Worm (Caenorhabditis elegans): Measurements from ENCODE around the gene Y53G8AR.5.

Gene Y53G8AR.5

DNA sequence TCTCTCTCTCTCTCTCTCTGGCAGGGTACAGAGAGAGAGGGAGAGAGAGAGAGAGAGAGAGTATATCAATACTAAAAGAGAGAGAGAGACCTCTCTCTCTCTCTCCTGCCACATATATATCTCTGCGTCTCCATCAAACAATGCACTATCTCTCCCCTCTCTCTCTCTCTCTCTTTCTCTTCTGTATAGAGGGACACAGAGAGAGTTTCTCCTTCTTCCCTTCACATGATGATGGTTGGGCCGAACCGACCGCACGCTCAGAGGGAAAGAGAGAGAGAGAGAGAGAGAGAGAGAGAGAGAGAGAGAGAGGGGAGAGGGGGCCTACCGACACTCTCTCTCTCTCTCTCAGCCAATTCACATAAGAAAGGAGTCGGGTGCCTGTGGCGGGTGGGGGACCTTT is 25.6 kb upstream of the Y53G8AR.5 start:
- TF ChIP-seq ztf-11 (tag; optimal IDR thresholded peaks at IDR 0.05) (no peak), skn-1 (tag; optimal IDR thresholded peaks at IDR 0.05) (no peak), nhr-43 (tag; optimal IDR thresholded peaks at IDR 0.05; ENCODE audit: poor library complexity, severe bottlenecking) (no peak), egl-5 (tag; optimal IDR thresholded peaks at IDR 0.05) (no peak), eor-1 (tag; optimal IDR thresholded peaks at IDR 0.05) (no peak), ceh-16 (tag; optimal IDR thresholded peaks at IDR 0.05) (no peak), lin-39 (tag; optimal IDR thresholded peaks at IDR 0.05) (no peak), nhr-25 (tag; optimal IDR thresholded peaks at IDR 0.05) (no peak), ceh-9 (tag; optimal IDR thresholded peaks at IDR 0.05) (no peak), zag-1 (tag; optimal IDR thresholded peaks at IDR 0.05) (no peak), hmg-11 (tag; optimal IDR thresholded peaks at IDR 0.05) (peak; percentile 47), sea-2 (GFP tag; optimal IDR thresholded peaks at IDR 0.05) (no peak), ceh-82 (tag; optimal IDR thresholded peaks at IDR 0.05) (no peak), daf-12 (tag; optimal IDR thresholded peaks at IDR 0.05) (no peak), aly-2 (tag; optimal IDR thresholded peaks at IDR 0.05) (no peak), nhr-11 (tag; optimal IDR thresholded peaks at IDR 0.05) (no peak), ceh-28 (tag; optimal IDR thresholded peaks at IDR 0.05) (peak; percentile 53), nhr-237 (tag; optimal IDR thresholded peaks at IDR 0.05) (no peak), pqm-1 (tag; optimal IDR thresholded peaks at IDR 0.05) (peak; percentile 27), R02D3.7 (tag; optimal IDR thresholded peaks at IDR 0.05) (peak; percentile 31), elt-2 (tag; optimal IDR thresholded peaks at IDR 0.05) (peak; percentile 71), lsy-12 (tag; optimal IDR thresholded peaks at IDR 0.05) (no peak), jun-1 (tag; optimal IDR thresholded peaks at IDR 0.05) (no peak), egl-27 (tag; optimal IDR thresholded peaks at IDR 0.05) (no peak), nhr-67 (tag; optimal IDR thresholded peaks at IDR 0.05) (no peak), nhr-12 (tag; optimal IDR thresholded peaks at IDR 0.05) (no peak), unc-39 (tag; optimal IDR thresholded peaks at IDR 0.05) (no peak), pha-4 (tag; optimal IDR thresholded peaks at IDR 0.05) (peak; percentile 66), tbx-2 (tag; optimal IDR thresholded peaks at IDR 0.05) (peak; percentile 54), elt-1 (tag; optimal IDR thresholded peaks at IDR 0.05) (no peak), mdl-1 (tag; optimal IDR thresholded peaks at IDR 0.05) (no peak), nhr-23 (tag; optimal IDR thresholded peaks at IDR 0.05) (peak; percentile 61), lin-15B (tag; optimal IDR thresholded peaks at IDR 0.05) (no peak), fos-1 (tag; optimal IDR thresholded peaks at IDR 0.05) (no peak), nfya-1 (tag; optimal IDR thresholded peaks at IDR 0.05; ENCODE audit: insufficient read depth) (peak; percentile 65), nhr-77 (tag; optimal IDR thresholded peaks at IDR 0.05) (no peak), nhr-28 (tag; optimal IDR thresholded peaks at IDR 0.05) (no peak), ZK546.5 (tag; optimal IDR thresholded peaks at IDR 0.05) (no peak), snpc-4 (tag; optimal IDR thresholded peaks at IDR 0.05) (peak; percentile 26), nhr-76 (tag; optimal IDR thresholded peaks at IDR 0.05) (no peak)

DNA sequence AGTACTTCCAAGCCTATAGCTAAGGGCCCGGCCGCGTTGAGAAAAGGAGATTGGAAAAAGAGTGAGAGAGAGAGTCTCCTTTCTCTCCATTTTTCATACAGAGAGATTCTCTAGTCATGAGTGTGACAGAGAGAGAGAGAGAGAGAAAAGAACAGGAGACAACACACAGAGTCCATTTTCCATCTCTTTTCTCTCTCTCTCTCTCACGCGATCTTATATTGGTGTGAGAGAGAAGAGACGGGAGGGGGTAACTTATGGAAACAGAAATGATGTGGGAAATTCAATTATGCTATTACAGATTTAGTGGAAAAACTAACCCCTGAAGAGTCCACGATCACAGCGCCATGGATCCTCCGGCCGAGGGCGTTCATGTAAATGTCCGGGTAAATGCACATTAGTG is 24.1 kb upstream of the Y53G8AR.5 start:
- peak; percentile 24 for TF ChIP-seq pha-4 (tag; optimal IDR thresholded peaks at IDR 0.05)
- peak; percentile 50 for TF ChIP-seq nfya-1 (tag; optimal IDR thresholded peaks at IDR 0.05; ENCODE audit: insufficient read depth)
- peak; percentile 12 for TF ChIP-seq lin-39 (tag; optimal IDR thresholded peaks at IDR 0.05)
- TF ChIP-seq fos-1 (tag; optimal IDR thresholded peaks at IDR 0.05) = no peak
- TF ChIP-seq nhr-23 (tag; optimal IDR thresholded peaks at IDR 0.05) = peak; percentile 20

DNA sequence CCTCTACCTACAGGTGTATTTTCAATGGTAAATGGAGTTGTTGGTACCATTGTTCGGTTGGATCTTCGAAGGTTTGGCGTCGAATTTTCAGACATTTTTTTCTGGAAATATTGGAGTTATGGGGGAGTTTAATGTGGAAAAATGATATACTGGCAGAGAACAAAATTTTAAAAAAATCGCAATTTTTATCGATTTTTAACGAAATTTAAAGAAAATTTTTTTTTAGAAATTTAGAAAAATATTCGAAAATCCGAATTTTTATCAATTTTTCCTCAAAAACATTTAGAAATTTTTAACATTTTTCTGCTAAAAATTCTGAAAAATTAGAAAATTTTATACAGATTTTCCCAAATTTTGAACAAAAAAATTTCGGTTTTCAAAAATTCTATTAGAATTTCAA is 18.6 kb upstream of the Y53G8AR.5 start, which contains the start of gene Y53G8AM.8:
Gene Y53G8AM.8, minus strand, starts transcription at position 101 of the 400 bp plus-strand sequence.
- no peak for TF ChIP-seq ceh-9 (tag; optimal IDR thresholded peaks at IDR 0.05)
- TF ChIP-seq elt-3 (tag; optimal IDR thresholded peaks at IDR 0.05) = no peak
- no peak for TF ChIP-seq zag-1 (tag; optimal IDR thresholded peaks at IDR 0.05)
- no peak for TF ChIP-seq sea-2 (GFP tag; optimal IDR thresholded peaks at IDR 0.05)
- TF ChIP-seq nhr-237 (tag; optimal IDR thresholded peaks at IDR 0.05) = no peak
- no peak for TF ChIP-seq lin-39 (tag; optimal IDR thresholded peaks at IDR 0.05)
- TF ChIP-seq nhr-28 (tag; optimal IDR thresholded peaks at IDR 0.05) = no peak
- TF ChIP-seq elt-1 (tag; optimal IDR thresholded peaks at IDR 0.05) = no peak
- TF ChIP-seq ztf-4 (tag; optimal IDR thresholded peaks at IDR 0.05) = no peak
- no peak for TF ChIP-seq daf-12 (tag; optimal IDR thresholded peaks at IDR 0.05)
- TF ChIP-seq nhr-67 (tag; optimal IDR thresholded peaks at IDR 0.05) = no peak
- no peak for TF ChIP-seq aly-2 (tag; optimal IDR thresholded peaks at IDR 0.05)
- no peak for TF ChIP-seq unc-39 (tag; optimal IDR thresholded peaks at IDR 0.05)
- TF ChIP-seq nhr-23 (tag; optimal IDR thresholded peaks at IDR 0.05) = no peak
- TF ChIP-seq ceh-82 (tag; optimal IDR thresholded peaks at IDR 0.05) = no peak
